Worm (Caenorhabditis elegans) whole organism, midembryonic: ENCODE measurements around the gene prx-13.

Experiments
- T22C8.4 ChIP-seq: fragments of 200-800 bp; sonication (Bioruptor generic); IDR thresholded peaks from 2 replicates; pipeline ENCODE4 v1.3.6; 2022; ENCODE audit warnings: missing genetic modification characterization, missing compliant biosample characterization
- flt-1 ChIP-seq: fragments of 200-800 bp; sonication (Bioruptor generic); IDR thresholded peaks from 2 replicates; pipeline ENCODE4 v1.3.6; 2022; ENCODE audit warnings: missing genetic modification characterization, missing compliant biosample characterization
- med-1 ChIP-seq: sonication (generic microtip); optimal IDR thresholded peaks from 2 replicates; lab custom pipeline; 2017; ENCODE audit warnings: missing genetic modification characterization, mild to moderate bottlenecking, missing compliant biosample characterization, antibody characterized with exemption, missing genetic modification reagents; ENCODE audit not compliant: insufficient read depth
- tab-1 ChIP-seq: fragments of 200-800 bp; sonication (Bioruptor generic); IDR thresholded peaks from 2 replicates; pipeline ENCODE4 v1.3.6; 2022; ENCODE audit warnings: missing genetic modification characterization, missing compliant biosample characterization
- ztf-23 ChIP-seq: fragments of 200-800 bp; sonication (Bioruptor generic); IDR thresholded peaks from 2 replicates; pipeline ENCODE4 v1.3.6; 2022; ENCODE audit warnings: missing genetic modification reagents, missing genetic modification characterization, missing compliant biosample characterization
- ztf-29 ChIP-seq: fragments of 200-800 bp; sonication (Bioruptor generic); IDR thresholded peaks from 2 replicates; pipeline ENCODE4 v1.3.6; 2022; ENCODE audit warnings: missing genetic modification reagents, missing genetic modification characterization, missing compliant biosample characterization

ce11 chrII:7212059-7212458, 39.8 kb downstream of the prx-13 start, which contains the start of gene E04F6.9:
- TF ChIP-seq tab-1 (GFP tag; lab: Robert Waterston, UW) (no peak), ztf-29 (GFP tag; lab: Robert Waterston, UW) (no peak), T22C8.4 (GFP tag; lab: Robert Waterston, UW) (no peak), ztf-23 (no peak), flt-1 (GFP tag; lab: Robert Waterston, UW) (no peak), med-1 (GFP tag; lab: Kevin White, UChicago) (no peak)
